Fruit fly (Drosophila melanogaster): ENCODE results near the gene CG14543.
A peak's percentile ranks its signal among the peaks of the same experiment; 100 is the strongest.

CG14543 gene

DNA sequence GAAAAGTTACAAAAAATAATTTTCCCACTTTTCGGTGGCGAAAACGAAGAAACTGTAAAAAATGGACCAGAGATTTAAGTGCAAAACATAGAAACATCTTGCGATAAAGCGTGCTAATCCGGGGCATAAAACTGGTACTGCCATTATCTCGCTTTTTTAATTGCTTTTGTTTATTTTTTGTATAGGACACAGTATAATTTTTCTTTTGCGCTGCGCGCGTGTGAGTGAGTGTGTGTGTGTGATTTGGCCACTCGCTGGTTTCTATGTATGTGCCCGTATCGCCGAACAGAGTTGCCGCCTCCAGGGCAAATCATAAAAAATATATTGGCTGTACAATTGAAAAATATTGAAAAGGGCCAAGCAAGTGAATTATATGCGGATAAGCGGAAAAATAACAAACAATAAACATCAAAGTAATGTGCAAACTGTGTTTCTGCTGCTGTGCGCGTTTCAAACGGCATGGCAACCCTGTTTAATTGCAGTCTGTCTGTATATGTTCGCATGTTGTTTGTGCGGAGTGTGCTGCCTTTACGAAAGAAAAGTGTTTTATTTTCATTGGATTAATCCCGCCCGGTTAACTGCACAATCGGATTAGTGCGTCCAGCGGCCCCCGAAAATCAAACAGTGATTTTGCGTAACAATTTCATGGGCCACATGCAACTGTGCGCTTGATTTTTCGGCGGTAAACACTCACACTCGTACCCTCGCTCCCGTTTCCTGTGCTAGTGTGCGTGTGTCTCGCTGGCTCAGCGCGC lies 14.1 kb upstream of the CG14543 start (continued):
- TF ChIP-seq CG7271 (tag; optimal IDR thresholded peaks at IDR 0.05) (peak; percentile 69), CG3995 (GFP tag; optimal IDR thresholded peaks at IDR 0.05) (peak; percentile 83), lov (optimal IDR thresholded peaks at IDR 0.05) (no peak), lov (GFP tag; IDR thresholded peaks at IDR 0.05) (peak; percentile 91), grn (GFP tag; optimal IDR thresholded peaks at IDR 0.05) (peak; percentile 71), CG7556 (GFP tag; optimal IDR thresholded peaks at IDR 0.05) (peak; percentile 95), CG6813 (GFP tag; optimal IDR thresholded peaks at IDR 0.05) (peak; percentile 94), Lhr (GFP tag; optimal IDR thresholded peaks at IDR 0.05) (peak; percentile 88), Drgx (GFP tag; IDR thresholded peaks at IDR 0.05) (peak; percentile 99), CG11085 (GFP tag; IDR thresholded peaks at IDR 0.05) (peak; percentile 93), shn (GFP tag; optimal IDR thresholded peaks at IDR 0.05) (peak; percentile 97), B-H1 (GFP tag; IDR thresholded peaks at IDR 0.05) (peak; percentile 96), crol (GFP tag; IDR thresholded peaks at IDR 0.05) (peak; percentile 65), CG2875 (GFP tag; optimal IDR thresholded peaks at IDR 0.05) (peak; percentile 95), CG33557 (GFP tag; optimal IDR thresholded peaks at IDR 0.05) (peak; percentile 75), Dek (tag; optimal IDR thresholded peaks at IDR 0.05) (peak; percentile 91), Spps (tag; optimal IDR thresholded peaks at IDR 0.05) (peak; percentile 89), sim (GFP tag; IDR thresholded peaks at IDR 0.05) (peak; percentile 95), schlank (tag; optimal IDR thresholded peaks at IDR 0.05) (peak; percentile 93), btn (GFP tag; optimal IDR thresholded peaks at IDR 0.05) (peak; percentile 94), Atf-2 (GFP tag; optimal IDR thresholded peaks at IDR 0.05) (peak; percentile 98), CG15011 (GFP tag; optimal IDR thresholded peaks at IDR 0.05) (peak; percentile 89), Bteb2 (GFP tag; optimal IDR thresholded peaks at IDR 0.05) (peak; percentile 95), salm (tag; optimal IDR thresholded peaks at IDR 0.05) (peak; percentile 85), CG1792 (GFP tag; optimal IDR thresholded peaks at IDR 0.05) (peak; percentile 95), CG33213 (GFP tag; optimal IDR thresholded peaks at IDR 0.05) (peak; percentile 97), ttk (GFP tag; IDR thresholded peaks at IDR 0.05) (peak; percentile 96), CG4854 (GFP tag; optimal IDR thresholded peaks at IDR 0.05) (peak; percentile 95), cwo (GFP tag; optimal IDR thresholded peaks at IDR 0.05) (peak; percentile 94), NC2β (GFP tag; optimal IDR thresholded peaks at IDR 0.05) (peak; percentile 96), h (optimal IDR thresholded peaks at IDR 0.05) (no peak), fd102C (GFP tag; optimal IDR thresholded peaks at IDR 0.05) (peak; percentile 64), stwl (tag; optimal IDR thresholded peaks at IDR 0.05) (peak; percentile 55), bsh (GFP tag; optimal IDR thresholded peaks at IDR 0.05) (peak; percentile 82 to 98), ato (GFP tag; IDR thresholded peaks at IDR 0.05; ENCODE audit: partially characterized antibody) (no peak), CG10543 (GFP tag; optimal IDR thresholded peaks at IDR 0.05) (peak; percentile 93), ab (GFP tag; optimal IDR thresholded peaks at IDR 0.05) (peak; percentile 98), p53 (GFP tag; optimal IDR thresholded peaks at IDR 0.05) (peak; percentile 94), gce (GFP tag; IDR thresholded peaks at IDR 0.05) (peak; percentile 96), Asciz (GFP tag; optimal IDR thresholded peaks at IDR 0.05) (peak; percentile 92), danr (GFP tag; IDR thresholded peaks at IDR 0.05) (peak; percentile 91), pho (GFP tag; optimal IDR thresholded peaks at IDR 0.05) (peak; percentile 97), D19B (GFP tag; optimal IDR thresholded peaks at IDR 0.05) (peak; percentile 88), hkb (optimal IDR thresholded peaks at IDR 0.05) (no peak), hkb (GFP tag; IDR thresholded peaks at IDR 0.05) (peak; percentile 98), pzg (GFP tag; optimal IDR thresholded peaks at IDR 0.05) (peak; percentile 33), wdn (GFP tag; IDR thresholded peaks at IDR 0.05) (peak; percentile 94), seq (GFP tag; IDR thresholded peaks at IDR 0.05) (peak; percentile 97), CG9876 (GFP tag; optimal IDR thresholded peaks at IDR 0.05) (peak; percentile 94), Ets65A (GFP tag) (peak; percentile 100), CG31224 (GFP tag; IDR thresholded peaks at IDR 0.05) (peak; percentile 93)
